Worm (Caenorhabditis elegans): ENCODE data around the gene fbn-1.

The fbn-1 gene

ce11 chrIII:7609168-7609567, 16.0 kb upstream of the fbn-1 start, which contains the start of gene nsph-4.3:
nsph-4.3 (minus strand) TSS chrIII:7609268.
- TF ChIP-seq nhr-43 (tag; optimal IDR thresholded peaks at IDR 0.05; ENCODE audit: poor library complexity, severe bottlenecking) (no peak), jun-1 (tag; optimal IDR thresholded peaks at IDR 0.05) (no peak), aly-2 (tag; optimal IDR thresholded peaks at IDR 0.05) (no peak), R02D3.7 (tag; optimal IDR thresholded peaks at IDR 0.05) (no peak), nhr-76 (tag; optimal IDR thresholded peaks at IDR 0.05) (no peak), lin-15B (tag; optimal IDR thresholded peaks at IDR 0.05) (no peak), unc-39 (tag; optimal IDR thresholded peaks at IDR 0.05) (no peak), ceh-16 (tag; optimal IDR thresholded peaks at IDR 0.05) (no peak), ceh-82 (tag; optimal IDR thresholded peaks at IDR 0.05) (no peak), nhr-23 (tag; optimal IDR thresholded peaks at IDR 0.05) (no peak), pha-4 (tag; optimal IDR thresholded peaks at IDR 0.05) (no peak), nhr-12 (tag; optimal IDR thresholded peaks at IDR 0.05) (no peak), unc-62 (GFP tag; optimal IDR thresholded peaks at IDR 0.05) (no peak)

ce11 chrIII:7614530-7614929, 10.7 kb upstream of the fbn-1 start, which contains the start of gene T04A6.2:
T04A6.2 (plus strand) TSS chrIII:7614830.
- TF ChIP-seq nhr-237 (tag; optimal IDR thresholded peaks at IDR 0.05): no peak
- no peak for TF ChIP-seq elt-2 (tag; optimal IDR thresholded peaks at IDR 0.05)
- no peak for TF ChIP-seq mdl-1 (tag; optimal IDR thresholded peaks at IDR 0.05)
- TF ChIP-seq nhr-76 (tag; optimal IDR thresholded peaks at IDR 0.05): no peak
- TF ChIP-seq unc-62 (GFP tag; optimal IDR thresholded peaks at IDR 0.05): no peak

- no peak for TF ChIP-seq elt-1 (tag; optimal IDR thresholded peaks at IDR 0.05)
- no peak for TF ChIP-seq ztf-4 (tag; optimal IDR thresholded peaks at IDR 0.05)
- TF ChIP-seq ceh-9 (tag; optimal IDR thresholded peaks at IDR 0.05): no peak
- TF ChIP-seq nhr-76 (tag; optimal IDR thresholded peaks at IDR 0.05): no peak
- TF ChIP-seq ceh-82 (tag; optimal IDR thresholded peaks at IDR 0.05): no peak
- TF ChIP-seq snpc-4 (tag; optimal IDR thresholded peaks at IDR 0.05): no peak
- TF ChIP-seq ceh-16 (tag; optimal IDR thresholded peaks at IDR 0.05): no peak
- no peak for TF ChIP-seq lin-15B (tag; optimal IDR thresholded peaks at IDR 0.05)
- TF ChIP-seq nhr-237 (tag; optimal IDR thresholded peaks at IDR 0.05): no peak
- TF ChIP-seq hmg-11 (tag; optimal IDR thresholded peaks at IDR 0.05): no peak
- no peak for TF ChIP-seq tbx-2 (tag; optimal IDR thresholded peaks at IDR 0.05)
- TF ChIP-seq ZK546.5 (tag; optimal IDR thresholded peaks at IDR 0.05): no peak
- TF ChIP-seq R02D3.7 (tag; optimal IDR thresholded peaks at IDR 0.05): no peak
These were observed 9.0 kb upstream of the fbn-1 start, which contains the start of gene T04A6.1 for ce11 chrIII:7616228-7616627. T04A6.1 (plus strand) TSS chrIII:7616528.

- TF ChIP-seq nhr-23 (tag; optimal IDR thresholded peaks at IDR 0.05) (peak; percentile 77), mml-1 (tag; optimal IDR thresholded peaks at IDR 0.05) (no peak)
These were observed 6.9 kb upstream of the fbn-1 start for ce11 chrIII:7618294-7618693.

DNA sequence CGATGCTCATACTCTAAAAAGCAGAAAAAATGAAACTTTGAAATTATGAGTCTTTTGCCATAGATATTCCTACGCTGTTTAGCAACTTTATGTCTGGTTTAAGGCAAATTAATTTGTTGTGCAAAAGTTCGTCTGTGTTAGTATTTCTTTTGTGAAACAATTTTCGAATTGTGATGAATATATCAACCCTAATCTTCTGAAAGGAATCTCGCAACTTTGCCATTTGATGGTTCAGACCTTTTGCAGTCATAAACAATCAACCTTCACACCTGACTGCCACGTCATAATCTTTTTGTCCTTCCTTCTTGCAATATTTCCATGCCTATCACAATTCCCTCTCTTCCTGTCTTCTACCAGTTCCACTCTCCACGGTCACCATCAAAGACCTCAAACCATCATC, 5.3 kb upstream of the fbn-1 start:
- TF ChIP-seq ceh-28 (tag; optimal IDR thresholded peaks at IDR 0.05) (no peak), ceh-16 (tag; optimal IDR thresholded peaks at IDR 0.05) (no peak), hmg-11 (tag; optimal IDR thresholded peaks at IDR 0.05) (no peak), nhr-67 (tag; optimal IDR thresholded peaks at IDR 0.05) (no peak), nhr-25 (tag; optimal IDR thresholded peaks at IDR 0.05) (no peak), mdl-1 (tag; optimal IDR thresholded peaks at IDR 0.05) (no peak), R02D3.7 (tag; optimal IDR thresholded peaks at IDR 0.05) (no peak), nhr-237 (tag; optimal IDR thresholded peaks at IDR 0.05) (no peak), zag-1 (tag; optimal IDR thresholded peaks at IDR 0.05) (no peak), lsy-12 (tag; optimal IDR thresholded peaks at IDR 0.05) (no peak), jun-1 (tag; optimal IDR thresholded peaks at IDR 0.05) (no peak), aly-2 (tag; optimal IDR thresholded peaks at IDR 0.05) (no peak), nhr-76 (tag; optimal IDR thresholded peaks at IDR 0.05) (no peak), elt-3 (tag; optimal IDR thresholded peaks at IDR 0.05) (no peak), nhr-12 (tag; optimal IDR thresholded peaks at IDR 0.05) (no peak), nhr-43 (tag; optimal IDR thresholded peaks at IDR 0.05; ENCODE audit: poor library complexity, severe bottlenecking) (no peak), nhr-11 (tag; optimal IDR thresholded peaks at IDR 0.05) (no peak), snpc-4 (tag; optimal IDR thresholded peaks at IDR 0.05) (no peak), mml-1 (tag; optimal IDR thresholded peaks at IDR 0.05) (no peak), elt-1 (tag; optimal IDR thresholded peaks at IDR 0.05) (no peak)

- TF ChIP-seq unc-39 (tag; optimal IDR thresholded peaks at IDR 0.05) (no peak), ZK546.5 (tag; optimal IDR thresholded peaks at IDR 0.05) (no peak), ama-1 (optimal IDR thresholded peaks at IDR 0.05) (no peak), fos-1 (tag; optimal IDR thresholded peaks at IDR 0.05) (no peak), tbx-2 (tag; optimal IDR thresholded peaks at IDR 0.05) (no peak), eor-1 (tag; optimal IDR thresholded peaks at IDR 0.05) (no peak), elt-2 (tag; optimal IDR thresholded peaks at IDR 0.05) (no peak), nhr-237 (tag; optimal IDR thresholded peaks at IDR 0.05) (no peak), skn-1 (tag; optimal IDR thresholded peaks at IDR 0.05) (no peak), fkh-2 (tag; optimal IDR thresholded peaks at IDR 0.05) (no peak), mdl-1 (tag; optimal IDR thresholded peaks at IDR 0.05) (no peak), nhr-76 (tag; optimal IDR thresholded peaks at IDR 0.05) (no peak), nhr-23 (tag; optimal IDR thresholded peaks at IDR 0.05) (no peak), elt-1 (tag; optimal IDR thresholded peaks at IDR 0.05) (no peak), zag-1 (tag; optimal IDR thresholded peaks at IDR 0.05) (no peak), lsy-12 (tag; optimal IDR thresholded peaks at IDR 0.05) (no peak), sea-2 (GFP tag; optimal IDR thresholded peaks at IDR 0.05) (no peak), nhr-12 (tag; optimal IDR thresholded peaks at IDR 0.05) (no peak), mml-1 (tag; optimal IDR thresholded peaks at IDR 0.05) (no peak), nhr-28 (tag; optimal IDR thresholded peaks at IDR 0.05) (no peak)
These were observed 3.8 kb upstream of the fbn-1 start for ce11 chrIII:7621355-7621754.

Data from whole organism, L3 larva.